Fruit fly (Drosophila melanogaster) whole organism, adult: Measurements from ENCODE around the gene CG9231.

Source experiments
- CG11617 ChIP-seq: fragments of 200-800 bp; sonication (Bioruptor generic); optimal IDR thresholded peaks from 2 replicates; lab custom pipeline; 2017; ENCODE audit warnings: mild to moderate bottlenecking, missing biosample characterization, missing genetic modification reagents, missing genetic modification characterization
- CG12768 ChIP-seq: fragments of 200-800 bp; sonication (Bioruptor generic); optimal IDR thresholded peaks from 2 replicates; lab custom pipeline; 2017; ENCODE audit warnings: missing biosample characterization, missing genetic modification characterization, mild to moderate bottlenecking, moderate library complexity, missing genetic modification reagents
- CG14711 ChIP-seq: fragments of 200-800 bp; sonication (Bioruptor generic); optimal IDR thresholded peaks from 2 replicates; lab custom pipeline; 2018; ENCODE audit warnings: missing biosample characterization, mild to moderate bottlenecking, missing genetic modification characterization, moderate library complexity
- CG1620 ChIP-seq: fragments of 200-800 bp; sonication (Bioruptor generic); optimal IDR thresholded peaks from 2 replicates; lab custom pipeline; 2016; ENCODE audit warnings: missing biosample characterization, missing genetic modification characterization
- CG33017 ChIP-seq: fragments of 200-800 bp; sonication (Bioruptor generic); optimal IDR thresholded peaks from 2 replicates; lab custom pipeline; 2018; ENCODE audit warnings: missing biosample characterization, mild to moderate bottlenecking, missing genetic modification characterization, moderate library complexity
- CG5204 ChIP-seq: fragments of 200-800 bp; sonication (Bioruptor generic); optimal IDR thresholded peaks from 2 replicates; lab custom pipeline; 2016; ENCODE audit warnings: missing biosample characterization, missing genetic modification characterization
- CG7045 ChIP-seq: fragments of 200-800 bp; sonication (Bioruptor generic); optimal IDR thresholded peaks from 2 replicates; lab custom pipeline; 2017; ENCODE audit warnings: missing biosample characterization, mild to moderate bottlenecking, missing genetic modification characterization
- CG7101 ChIP-seq: fragments of 200-800 bp; sonication (Bioruptor generic); optimal IDR thresholded peaks from 2 replicates; lab custom pipeline; 2018; ENCODE audit warnings: missing biosample characterization, mild to moderate bottlenecking, missing genetic modification characterization, moderate library complexity
- Clk ChIP-seq: fragments of 200-800 bp; sonication (Bioruptor generic); optimal IDR thresholded peaks from 2 replicates; lab custom pipeline; 2017; ENCODE audit warnings: missing biosample characterization, missing genetic modification characterization
- Crg-1 ChIP-seq: fragments of 200-800 bp; sonication (Bioruptor generic); optimal IDR thresholded peaks from 2 replicates; lab custom pipeline; 2016; ENCODE audit warnings: missing biosample characterization, missing genetic modification characterization
- Hr96 ChIP-seq: fragments of 200-800 bp; sonication (Bioruptor generic); optimal IDR thresholded peaks from 2 replicates; lab custom pipeline; 2016; ENCODE audit warnings: missing biosample characterization, missing genetic modification characterization
- Mnt ChIP-seq: fragments of 200-800 bp; sonication (Bioruptor generic); optimal IDR thresholded peaks from 2 replicates; lab custom pipeline; 2016; ENCODE audit warnings: missing biosample characterization, mild to moderate bottlenecking, missing genetic modification characterization
- bab1 ChIP-seq: fragments of 200-800 bp; sonication (Bioruptor generic); optimal IDR thresholded peaks from 3 replicates; lab custom pipeline; 2019; ENCODE audit warnings: missing biosample characterization, mild to moderate bottlenecking, missing genetic modification characterization, moderate library complexity
- cic ChIP-seq: fragments of 200-800 bp; sonication (Bioruptor generic); optimal IDR thresholded peaks from 2 replicates; lab custom pipeline; 2017; ENCODE audit warnings: missing biosample characterization, mild to moderate bottlenecking, missing genetic modification characterization, moderate library complexity
- cnc ChIP-seq, 2 experiments: fragments of >200 bp; optimal IDR thresholded peaks; 2 replicates each; lab custom pipeline; 2017
- kay ChIP-seq: fragments of 200-800 bp; sonication (Bioruptor generic); peaks from one replicate; lab custom pipeline; 2016; ENCODE audit warnings: missing biosample characterization, missing genetic modification characterization, borderline replicate concordance
- ovo ChIP-seq: fragments of 200-800 bp; sonication (Bioruptor generic); optimal IDR thresholded peaks from 2 replicates; lab custom pipeline; 2016; ENCODE audit warnings: missing biosample characterization, missing genetic modification characterization
- pad ChIP-seq: fragments of 200-800 bp; sonication (Bioruptor generic); optimal IDR thresholded peaks from 3 replicates; lab custom pipeline; 2017; ENCODE audit warnings: missing biosample characterization, missing genetic modification characterization, mild to moderate bottlenecking, moderate library complexity, missing genetic modification reagents
- tj ChIP-seq: fragments of 200-800 bp; sonication (Bioruptor generic); optimal IDR thresholded peaks from 3 replicates; lab custom pipeline; 2017; ENCODE audit warnings: missing biosample characterization, mild to moderate bottlenecking, missing genetic modification characterization, moderate library complexity
- toe ChIP-seq: fragments of 200-800 bp; sonication (Bioruptor generic); optimal IDR thresholded peaks from 2 replicates; lab custom pipeline; 2016; ENCODE audit warnings: missing biosample characterization, missing genetic modification characterization

Gene CG9231

DNA sequence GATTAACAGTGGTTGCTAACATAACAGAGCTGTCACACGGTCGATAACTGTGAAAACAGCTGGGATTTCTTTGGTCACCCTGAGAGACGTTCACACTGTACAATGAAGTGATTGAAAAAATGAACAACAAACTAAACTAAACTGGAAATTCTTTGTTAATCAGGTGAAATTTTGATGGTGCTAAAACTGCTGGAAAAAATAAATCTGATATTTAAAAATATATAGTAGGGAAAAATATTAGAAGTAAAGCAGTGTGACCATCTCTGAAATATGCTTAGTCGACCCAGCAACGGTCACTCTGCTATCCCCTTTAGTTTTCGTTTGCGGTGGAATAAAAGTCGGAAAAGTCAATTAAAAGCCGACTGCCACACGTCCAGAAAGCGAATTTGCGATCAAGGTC lies at the start of gene CG9231, which contains the start of gene CG9330:
CG9231 (minus strand) TSS at position 25 of the 400 bp plus-strand sequence.
CG9330 (plus strand) TSS at position 275 of the 400 bp plus-strand sequence.
- peak; percentile 14 for TF ChIP-seq CG1620 (GFP tag; lab: Kevin White, UChicago)
- TF ChIP-seq Hr96, result no peak
- TF ChIP-seq Mnt (GFP tag; lab: Kevin White, UChicago), result peak; percentile 45
- TF ChIP-seq CG12768 (GFP tag; lab: Kevin White, UChicago), result no peak
- TF ChIP-seq CG33017, result peak; percentile 46
- TF ChIP-seq CG5204 (GFP tag; lab: Kevin White, UChicago), result peak; percentile 38
- peak; percentile 72 for TF ChIP-seq bab1 (GFP tag; lab: Kevin White, UChicago)
- no peak for TF ChIP-seq cic (GFP tag; lab: Kevin White, UChicago)
- TF ChIP-seq CG14711 (tag; lab: Kevin White, UChicago), result no peak
- no peak for TF ChIP-seq CG7045 (GFP tag; lab: Kevin White, UChicago)
- peak; percentile 33 for TF ChIP-seq CG7101
- no peak for TF ChIP-seq Crg-1 (GFP tag; lab: Kevin White, UChicago)
- no peak for TF ChIP-seq Clk (GFP tag; lab: Kevin White, UChicago)
- TF ChIP-seq pad (GFP tag; lab: Kevin White, UChicago), result no peak
- no peak for TF ChIP-seq ovo (GFP tag; lab: Kevin White, UChicago)
- TF ChIP-seq CG11617, result peak; percentile 15
- peak; percentile 28 for TF ChIP-seq tj (GFP tag; lab: Kevin White, UChicago)
- peak; percentile 10 for TF ChIP-seq toe (GFP tag; lab: Kevin White, UChicago)
- TF ChIP-seq kay, result no peak

DNA sequence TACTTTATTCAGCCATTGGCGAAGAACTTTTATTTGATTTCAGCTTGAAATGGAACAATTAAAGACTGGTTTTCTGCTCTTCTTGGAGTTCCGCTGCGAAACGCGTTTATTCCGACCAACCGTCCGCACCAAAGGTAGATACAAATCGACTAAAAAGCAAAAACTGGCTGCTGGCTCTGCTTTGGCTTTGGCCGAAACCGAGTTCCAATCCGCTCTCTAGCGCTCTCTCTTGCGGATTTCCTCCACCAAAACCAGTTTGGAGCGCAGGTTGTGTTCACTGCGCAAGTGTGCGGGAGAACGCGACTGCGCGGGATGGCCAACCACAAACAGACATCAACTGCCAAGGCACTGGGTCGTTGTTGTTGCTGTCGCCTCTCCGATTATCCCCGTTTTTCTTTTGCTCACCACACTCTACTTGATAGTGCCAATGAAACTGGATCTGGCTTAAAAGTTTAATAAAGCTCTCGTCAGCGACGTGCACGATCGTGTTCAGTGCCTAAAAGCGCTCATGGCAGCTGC lies 49.7 kb upstream of the CG9231 start, which contains the start of gene wnd:
wnd (minus strand) TSS at position 306 of the 519 bp plus-strand sequence.
- TF ChIP-seq ovo (GFP tag; lab: Kevin White, UChicago), result no peak
- TF ChIP-seq CG7101, result no peak
- TF ChIP-seq CG7045 (GFP tag; lab: Kevin White, UChicago), result no peak
- TF ChIP-seq tj (GFP tag; lab: Kevin White, UChicago), result peak; percentile 49
- no peak for TF ChIP-seq CG33017

- TF ChIP-seq cic (GFP tag; lab: Kevin White, UChicago) (no peak), Crg-1 (GFP tag; lab: Kevin White, UChicago) (no peak), kay (peak; percentile 69), CG7101 (peak; percentile 84), CG1620 (GFP tag; lab: Kevin White, UChicago) (no peak), Hr96 (peak; percentile 36), toe (GFP tag; lab: Kevin White, UChicago) (no peak), CG5204 (GFP tag; lab: Kevin White, UChicago) (peak; percentile 13), CG11617 (peak; percentile 41), cnc (optimal IDR thresholded peaks at IDR 0.05; lab: Kevin White, UChicago) (no peak), bab1 (GFP tag; lab: Kevin White, UChicago) (peak; percentile 87), CG33017 (peak; percentile 71), pad (GFP tag; lab: Kevin White, UChicago) (peak; percentile 29), CG7045 (GFP tag; lab: Kevin White, UChicago) (peak; percentile 75), CG14711 (tag; lab: Kevin White, UChicago) (peak; percentile 90), Clk (GFP tag; lab: Kevin White, UChicago) (no peak), CG12768 (GFP tag; lab: Kevin White, UChicago) (peak; percentile 28), ovo (GFP tag; lab: Kevin White, UChicago) (no peak), tj (GFP tag; lab: Kevin White, UChicago) (peak; percentile 65), Mnt (GFP tag; lab: Kevin White, UChicago) (no peak)
Observed at dm6 chr3L:19634788-19635448, 49.1 kb upstream of the CG9231 start.

- no peak for TF ChIP-seq cnc (optimal IDR thresholded peaks at IDR 0.05; lab: Kevin White, UChicago)
- TF ChIP-seq bab1 (GFP tag; lab: Kevin White, UChicago), result peak; percentile 83
- peak; percentile 67 for TF ChIP-seq Mnt (GFP tag; lab: Kevin White, UChicago)
- peak; percentile 22 for TF ChIP-seq Crg-1 (GFP tag; lab: Kevin White, UChicago)
- peak; percentile 79 for TF ChIP-seq kay
- TF ChIP-seq CG33017, result peak; percentile 35
- no peak for TF ChIP-seq Clk (GFP tag; lab: Kevin White, UChicago)
- TF ChIP-seq Hr96, result peak; percentile 70
- peak; percentile 60 for TF ChIP-seq CG11617
- TF ChIP-seq toe (GFP tag; lab: Kevin White, UChicago), result peak; percentile 58
- TF ChIP-seq pad (GFP tag; lab: Kevin White, UChicago), result peak; percentile 97
- peak; percentile 41 for TF ChIP-seq CG7045 (GFP tag; lab: Kevin White, UChicago)
- TF ChIP-seq CG7101, result peak; percentile 65
- peak; percentile 63 for TF ChIP-seq CG5204 (GFP tag; lab: Kevin White, UChicago)
- TF ChIP-seq tj (GFP tag; lab: Kevin White, UChicago), result peak; percentile 91
- peak; percentile 84 for TF ChIP-seq ovo (GFP tag; lab: Kevin White, UChicago)
- peak; percentile 74 for TF ChIP-seq CG1620 (GFP tag; lab: Kevin White, UChicago)
- peak; percentile 90 for TF ChIP-seq cic (GFP tag; lab: Kevin White, UChicago)
- peak; percentile 70 for TF ChIP-seq CG14711 (tag; lab: Kevin White, UChicago)
- TF ChIP-seq CG12768 (GFP tag; lab: Kevin White, UChicago), result peak; percentile 43
Observed at dm6 chr3L:19632766-19633632, 47.2 kb upstream of the CG9231 start.
